Fruit fly (Drosophila melanogaster) whole organism, embryonic: ENCODE results near the gene CG14229.

Experiments
- BEAF-32 ChIP-seq: fragments of 200-800 bp; sonication (Bioruptor generic); optimal IDR thresholded peaks from 3 replicates; lab custom pipeline; 2017; ENCODE audit warnings: missing biosample characterization, missing genetic modification characterization, mild to moderate bottlenecking, moderate library complexity, missing genetic modification reagents
- CG10321 ChIP-seq: fragments of 200-800 bp; sonication (Bioruptor generic); IDR thresholded peaks from 2 replicates; pipeline ENCODE4 v1.3.6; 2022; ENCODE audit warnings: missing biosample characterization, missing genetic modification characterization
- CG12659 ChIP-seq: fragments of 200-800 bp; sonication (Bioruptor generic); optimal IDR thresholded peaks from 3 replicates; lab custom pipeline; 2017; ENCODE audit warnings: mild to moderate bottlenecking, missing biosample characterization, missing genetic modification reagents, missing genetic modification characterization
- CG13287 ChIP-seq: fragments of 200-800 bp; sonication (Bioruptor generic); IDR thresholded peaks from 2 replicates; pipeline ENCODE4 v1.3.6; 2022; ENCODE audit warnings: missing biosample characterization, missing genetic modification characterization; ENCODE audit not compliant: partially characterized antibody
- CG14860 ChIP-seq: fragments of 200-800 bp; sonication (Bioruptor generic); IDR thresholded peaks from 3 replicates; pipeline ENCODE4 v1.3.6; 2022; ENCODE audit warnings: missing biosample characterization, missing genetic modification characterization; ENCODE audit not compliant: partially characterized antibody
- CG15514 ChIP-seq: fragments of 200-800 bp; sonication (Bioruptor generic); optimal IDR thresholded peaks from 3 replicates; lab custom pipeline; 2017; ENCODE audit warnings: missing biosample characterization, missing genetic modification characterization, mild to moderate bottlenecking, moderate library complexity, missing genetic modification reagents
- CG15601 ChIP-seq: fragments of 200-800 bp; sonication (Bioruptor generic); optimal IDR thresholded peaks from 3 replicates; lab custom pipeline; 2019; ENCODE audit warnings: missing biosample characterization, mild to moderate bottlenecking, missing genetic modification characterization, moderate library complexity
- CG16779 ChIP-seq: fragments of 200-800 bp; sonication (Bioruptor generic); IDR thresholded peaks from 2 replicates; pipeline ENCODE4 v1.3.6; 2022; ENCODE audit warnings: missing biosample characterization, missing genetic modification characterization
- CG17612 ChIP-seq: fragments of 200-800 bp; sonication (Bioruptor generic); IDR thresholded peaks from 2 replicates; pipeline ENCODE4 v1.3.6; 2022; ENCODE audit warnings: missing biosample characterization, missing genetic modification characterization
- CG30020 ChIP-seq: fragments of 200-800 bp; optimal IDR thresholded peaks from 2 replicates; lab custom pipeline; 2019; ENCODE audit warnings: missing biosample characterization, mild to moderate bottlenecking, missing genetic modification characterization, moderate library complexity
- CG34224 ChIP-seq: fragments of 200-800 bp; sonication (Bioruptor generic); IDR thresholded peaks from 3 replicates; pipeline ENCODE4 v1.3.6; 2022; ENCODE audit warnings: missing biosample characterization, missing genetic modification characterization; ENCODE audit not compliant: partially characterized antibody
- CG3726 ChIP-seq: fragments of 200-800 bp; sonication (Bioruptor generic); IDR thresholded peaks from 3 replicates; pipeline ENCODE4, ENCODE4 v1.3.6; 2022; ENCODE audit warnings: missing biosample characterization, missing genetic modification characterization
- CG42726 ChIP-seq: fragments of 200-800 bp; sonication (Bioruptor generic); IDR thresholded peaks from 2 replicates; pipeline ENCODE4 v1.3.6; 2022; ENCODE audit warnings: missing biosample characterization, missing genetic modification characterization; ENCODE audit not compliant: partially characterized antibody
- CG4617 ChIP-seq: fragments of 200-800 bp; sonication (Bioruptor generic); optimal IDR thresholded peaks from 3 replicates; lab custom pipeline; 2016; ENCODE audit warnings: missing biosample characterization, missing genetic modification characterization, borderline replicate concordance
- CG6791 ChIP-seq: fragments of 200-800 bp; sonication (Bioruptor generic); IDR thresholded peaks from 3 replicates; pipeline ENCODE4 v1.3.6; 2022; ENCODE audit warnings: missing biosample characterization, missing genetic modification characterization; ENCODE audit not compliant: partially characterized antibody
- CG6813 ChIP-seq: fragments of 200-800 bp; sonication (Bioruptor generic); optimal IDR thresholded peaks from 2 replicates; lab custom pipeline; 2017; ENCODE audit warnings: missing biosample characterization, missing genetic modification characterization, mild to moderate bottlenecking, moderate library complexity, missing genetic modification reagents
- CG8290 ChIP-seq, 3 experiments: fragments of 200-800 bp; sonication (Bioruptor generic); optimal IDR thresholded peaks; 2 replicates each; lab custom pipeline; 2016 to 2019; ENCODE audit warnings: missing biosample characterization in 3 of 3, missing genetic modification characterization in 3 of 3, mild to moderate bottlenecking in 2 of 3, moderate library complexity in 1 of 3
- D ChIP-seq, 2 experiments: fragments of 200-800 bp in 1 of 2; fragments of >200 bp in 1 of 2; sonication (Bioruptor generic) in 1 of 2; optimal IDR thresholded peaks; 2 replicates in 1 of 2; 3 replicates in 1 of 2; lab custom pipeline; 2017; ENCODE audit warnings: mild to moderate bottlenecking in 1 of 2, missing biosample characterization in 1 of 2, missing genetic modification characterization in 1 of 2, missing genetic modification reagents in 1 of 2
- Dll ChIP-seq: fragments of 200-800 bp; sonication (Bioruptor generic); IDR thresholded peaks from 4 replicates; pipeline ENCODE4 v1.3.6; 2022; ENCODE audit warnings: missing biosample characterization, missing genetic modification characterization; ENCODE audit not compliant: partially characterized antibody
- Doc3 ChIP-seq: fragments of 200-800 bp; sonication (Bioruptor generic); IDR thresholded peaks from 3 replicates; pipeline ENCODE4 v1.3.6; 2022; ENCODE audit warnings: missing biosample characterization, missing genetic modification characterization; ENCODE audit not compliant: partially characterized antibody
- Dp ChIP-seq: fragments of 200-800 bp; sonication (Bioruptor generic); optimal IDR thresholded peaks from 2 replicates; lab custom pipeline; 2018; ENCODE audit warnings: missing biosample characterization, mild to moderate bottlenecking, missing genetic modification characterization, moderate library complexity
- Gsc ChIP-seq: fragments of 200-800 bp; sonication (Bioruptor generic); IDR thresholded peaks from 2 replicates; pipeline ENCODE4 v1.3.6; 2022; ENCODE audit warnings: missing biosample characterization, missing genetic modification characterization
- Hmr ChIP-seq: fragments of 200-800 bp; sonication (Bioruptor generic); optimal IDR thresholded peaks from 3 replicates; lab custom pipeline; 2017; ENCODE audit warnings: mild to moderate bottlenecking, missing biosample characterization, missing genetic modification reagents, missing genetic modification characterization
- Hmx ChIP-seq: fragments of 200-800 bp; sonication (Bioruptor generic); optimal IDR thresholded peaks from 2 replicates; lab custom pipeline; 2016; ENCODE audit warnings: missing biosample characterization, missing genetic modification characterization
- MBD-R2 ChIP-seq: fragments of 200-800 bp; sonication (Bioruptor generic); IDR thresholded peaks from 2 replicates; pipeline ENCODE4 v1.3.6; 2022; ENCODE audit warnings: missing biosample characterization, missing genetic modification characterization
- Med ChIP-seq: fragments of 200-800 bp; sonication (Bioruptor generic); peaks from one replicate; lab custom pipeline; 2016; ENCODE audit warnings: missing biosample characterization, missing genetic modification characterization, mild to moderate bottlenecking, inconsistent platforms, moderate library complexity
- Six4 ChIP-seq: fragments of 200-800 bp; sonication (Bioruptor generic); optimal IDR thresholded peaks from 2 replicates; lab custom pipeline; 2016; ENCODE audit warnings: missing biosample characterization, missing genetic modification characterization
- amos ChIP-seq: fragments of 200-800 bp; sonication (Bioruptor generic); IDR thresholded peaks from 2 replicates; pipeline ENCODE4 v1.3.6; 2022; ENCODE audit warnings: missing biosample characterization, missing genetic modification characterization; ENCODE audit not compliant: partially characterized antibody
- bbx ChIP-seq: fragments of 200-800 bp; sonication (Bioruptor generic); IDR thresholded peaks from 2 replicates; pipeline ENCODE4 v1.3.6; 2022; ENCODE audit warnings: missing biosample characterization, missing genetic modification characterization; ENCODE audit not compliant: partially characterized antibody
- br ChIP-seq: fragments of >200 bp; optimal IDR thresholded peaks from 2 replicates; lab custom pipeline; 2017
- cas ChIP-seq: fragments of 200-800 bp; sonication (Bioruptor generic); IDR thresholded peaks from 2 replicates; pipeline ENCODE4 v1.3.6; 2022; ENCODE audit warnings: missing biosample characterization, missing genetic modification characterization
- cg ChIP-seq: fragments of 200-800 bp; sonication (Bioruptor generic); optimal IDR thresholded peaks from 3 replicates; lab custom pipeline; 2019; ENCODE audit warnings: missing biosample characterization, mild to moderate bottlenecking, missing genetic modification characterization, moderate library complexity
- dysf ChIP-seq: fragments of 200-800 bp; sonication (Bioruptor generic); IDR thresholded peaks from 3 replicates; pipeline ENCODE4 v1.3.6; 2022; ENCODE audit warnings: missing biosample characterization, missing genetic modification characterization
- gfzf ChIP-seq: fragments of 200-800 bp; sonication (Bioruptor generic); optimal IDR thresholded peaks from 2 replicates; lab custom pipeline; 2016; ENCODE audit warnings: missing biosample characterization, mild to moderate bottlenecking, missing genetic modification characterization, moderate library complexity
- inv ChIP-seq: fragments of 200-800 bp; sonication (Bioruptor generic); IDR thresholded peaks from 2 replicates; pipeline ENCODE4 v1.3.6; 2022; ENCODE audit warnings: missing biosample characterization, missing genetic modification characterization; ENCODE audit not compliant: partially characterized antibody
- nmo ChIP-seq: fragments of 200-800 bp; sonication (Bioruptor generic); optimal IDR thresholded peaks from 2 replicates; lab custom pipeline; 2018; ENCODE audit warnings: missing biosample characterization, mild to moderate bottlenecking, missing genetic modification characterization, moderate library complexity
- pzg ChIP-seq: fragments of 200-800 bp; sonication (Bioruptor generic); optimal IDR thresholded peaks from 3 replicates; lab custom pipeline; 2018; ENCODE audit warnings: missing biosample characterization, mild to moderate bottlenecking, missing genetic modification characterization, moderate library complexity
- sens ChIP-seq: fragments of 200-800 bp; sonication (Bioruptor generic); peaks from one replicate; lab custom pipeline; 2016; ENCODE audit warnings: missing biosample characterization, missing genetic modification characterization
- seq ChIP-seq: fragments of 200-800 bp; sonication (Bioruptor generic); IDR thresholded peaks from 2 replicates; pipeline ENCODE4 v1.3.6; 2022; ENCODE audit warnings: missing biosample characterization, missing genetic modification characterization
- sna ChIP-seq: fragments of 200-800 bp; sonication (Bioruptor generic); IDR thresholded peaks from 2 replicates; pipeline ENCODE4 v1.3.6; 2022; ENCODE audit warnings: missing biosample characterization, missing genetic modification characterization; ENCODE audit not compliant: partially characterized antibody
- stwl ChIP-seq: fragments of 200-800 bp; sonication (Bioruptor generic); optimal IDR thresholded peaks from 3 replicates; lab custom pipeline; 2018; ENCODE audit warnings: missing biosample characterization, mild to moderate bottlenecking, missing genetic modification characterization, moderate library complexity
- tap ChIP-seq: fragments of 200-800 bp; optimal IDR thresholded peaks from 3 replicates; lab custom pipeline; 2019; ENCODE audit warnings: missing biosample characterization, mild to moderate bottlenecking, missing genetic modification characterization, moderate library complexity
- tll ChIP-seq, 2 experiments: fragments of 200-800 bp in 1 of 2; fragments of >200 bp in 1 of 2; sonication (Bioruptor generic) in 1 of 2; optimal IDR thresholded peaks; 2 replicates each; lab custom pipeline; 2017 to 2019; ENCODE audit warnings: missing biosample characterization in 2 of 2, missing genetic modification characterization in 2 of 2, mild to moderate bottlenecking in 1 of 2, moderate library complexity in 1 of 2
- unc-4 ChIP-seq: fragments of 200-800 bp; sonication (Bioruptor generic); IDR thresholded peaks from 2 replicates; pipeline ENCODE4 v1.3.6; 2022; ENCODE audit warnings: missing biosample characterization, missing genetic modification characterization; ENCODE audit not compliant: partially characterized antibody

The CG14229 gene

dm6 chrX:19737872-19738271, 42.8 kb upstream of the CG14229 start:
- TF ChIP-seq br (no peak), dysf (no peak), Gsc (no peak), Med (peak; percentile 3), CG15601 (tag; lab: Kevin White, UChicago) (no peak), CG8290 (GFP tag; optimal IDR thresholded peaks at IDR 0.05; lab: Kevin White, UChicago) (peak; percentile 1), CG8290 (tag; optimal IDR thresholded peaks at IDR 0.05; lab: Kevin White, UChicago) (peak in 1 of 2 experiments; percentile 72), CG17612 (GFP tag; lab: Robert Waterston, UW) (peak; percentile 71; the same call in 1 of the 2 replicates), tll (GFP tag; optimal IDR thresholded peaks at IDR 0.05; lab: Kevin White, UChicago) (no peak), tap (tag; lab: Kevin White, UChicago) (no peak), Six4 (no peak), CG16779 (GFP tag; lab: Robert Waterston, UW) (0 out of 2 replicates have a peak, but pooled peaks have one; percentile 28)

- TF ChIP-seq CG10321 (peak; percentile 59; the same call in 1 of the 2 replicates), Med (peak; percentile 9), seq (GFP tag; lab: Robert Waterston, UW) (peak; percentile 45; the same call in 1 of the 2 replicates), pzg (peak; percentile 12), inv (GFP tag; lab: Robert Waterston, UW) (no peak)
Observed at dm6 chrX:19735270-19735669, 40.2 kb upstream of the CG14229 start, which contains the start of gene CG14234. Gene CG14234, plus strand, starts transcription at chrX:19735570.

DNA sequence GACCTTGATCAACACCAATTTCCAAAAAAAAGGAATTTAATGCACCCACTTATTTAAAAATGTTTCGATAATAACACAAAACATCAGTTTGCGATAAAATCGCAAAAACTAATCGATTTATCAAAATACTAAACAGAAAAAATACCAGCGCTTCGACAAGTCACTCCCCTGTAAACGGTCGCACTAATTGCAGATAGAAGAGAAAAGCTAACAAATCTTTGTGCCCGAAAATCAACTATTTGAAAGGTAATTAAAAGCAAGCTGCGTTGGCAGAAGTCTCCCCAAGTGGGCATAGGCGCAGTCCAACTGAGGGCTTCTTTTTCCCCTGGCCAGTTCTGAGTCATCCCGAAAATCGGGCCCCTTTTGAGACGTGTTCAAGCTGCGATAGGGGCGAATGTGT, 35.8 kb upstream of the CG14229 start, which contains the start of gene AP-1-2beta:
Gene AP-1-2beta, plus strand, starts transcription at position 161 of the 400 bp plus-strand sequence.
- TF ChIP-seq sna (GFP tag; lab: Robert Waterston, UW) (0 out of 2 replicates have a peak, but pooled peaks have one; percentile 21), CG34224 (peak; percentile 26; the same call in 1 of the 3 replicates), CG30020 (tag; lab: Kevin White, UChicago) (peak; percentile 28), BEAF-32 (GFP tag; lab: Kevin White, UChicago) (peak; percentile 50), Dll (GFP tag; lab: Robert Waterston, UW) (0 out of 4 replicates have a peak, but pooled peaks have one; percentile 48), Doc3 (GFP tag; lab: Robert Waterston, UW) (no peak), amos (GFP tag; lab: Robert Waterston, UW) (peak; percentile 37; the same call in 1 of the 2 replicates), CG13287 (GFP tag; lab: Robert Waterston, UW) (peak; percentile 57), gfzf (peak; percentile 78), D (optimal IDR thresholded peaks at IDR 0.05; lab: Kevin White, UChicago) (no peak), D (GFP tag; optimal IDR thresholded peaks at IDR 0.05; lab: Kevin White, UChicago) (no peak), CG6791 (GFP tag; lab: Robert Waterston, UW) (peak; percentile 72; the same call in 2 of the 3 replicates), nmo (peak; percentile 8), CG12659 (GFP tag; lab: Kevin White, UChicago) (peak; percentile 21), Hmx (GFP tag; lab: Kevin White, UChicago) (no peak), stwl (peak; percentile 75), CG4617 (peak; percentile 56), Hmr (GFP tag; lab: Kevin White, UChicago) (no peak), CG3726 (GFP tag; lab: Robert Waterston, UW) (no peak), cas (GFP tag; lab: Robert Waterston, UW) (no peak), CG42726 (GFP tag; lab: Robert Waterston, UW) (no peak), cg (GFP tag; lab: Kevin White, UChicago) (peak; percentile 17), sens (no peak), CG15514 (GFP tag; lab: Kevin White, UChicago) (peak; percentile 9), CG6813 (GFP tag; lab: Kevin White, UChicago) (no peak), bbx (GFP tag; lab: Robert Waterston, UW) (peak; percentile 38; the same call in 1 of the 2 replicates), MBD-R2 (GFP tag; lab: Robert Waterston, UW) (peak; percentile 44; the same call in 1 of the 2 replicates), CG14860 (GFP tag; lab: Robert Waterston, UW) (peak; percentile 40; the same call in 1 of the 3 replicates), Dp (GFP tag; lab: Kevin White, UChicago) (peak; percentile 68), unc-4 (0 out of 2 replicates have a peak, but pooled peaks have one; percentile 40), seq (GFP tag; lab: Robert Waterston, UW) (no peak)
